Worm (Caenorhabditis elegans) whole organism, L1 larva: ENCODE measurements around the gene F14D7.9.

Experiments used
- ama-1 ChIP-seq: fragments of 150-350 bp; optimal IDR thresholded peaks from 2 replicates; lab custom pipeline; 2014
- egl-27 ChIP-seq, 2 experiments: fragments of 150-350 bp in 1 of 2; sonication (generic microtip); optimal IDR thresholded peaks; 3 replicates each; lab custom pipeline; 2017 to 2018; ENCODE audit warnings: missing biosample characterization in 2 of 2, missing genetic modification characterization in 2 of 2, missing genetic modification reagents in 2 of 2
- irx-1 ChIP-seq: sonication (generic microtip); optimal IDR thresholded peaks from 2 replicates; lab custom pipeline; 2016; ENCODE audit warnings: missing genetic modification characterization, missing compliant biosample characterization
- lin-13 ChIP-seq: fragments of 150-350 bp; optimal IDR thresholded peaks from 2 replicates; lab custom pipeline; 2014; ENCODE audit warnings: missing biosample characterization, missing genetic modification reagents, missing genetic modification characterization
- pqm-1 ChIP-seq: sonication (generic microtip); optimal IDR thresholded peaks from 3 replicates; lab custom pipeline; 2017; ENCODE audit warnings: missing biosample characterization, missing genetic modification characterization
- unc-98 ChIP-seq: fragments of 200-800 bp; sonication (Bioruptor generic); IDR thresholded peaks from 2 replicates; pipeline ENCODE4 v1.3.6; 2022; ENCODE audit warnings: missing genetic modification characterization, missing compliant biosample characterization

- TF ChIP-seq pqm-1 (tag; lab: Kevin White, UChicago) (no peak), egl-27 (tag; optimal IDR thresholded peaks at IDR 0.05; lab: Kevin White, UChicago) (no peak), ama-1 (lab: Kevin White, UChicago) (no peak), unc-98 (no peak), lin-13 (GFP tag; lab: Kevin White, UChicago) (no peak), irx-1 (tag; lab: Kevin White, UChicago) (no peak)
These were observed 3.9 kb upstream of the F14D7.9 start, which contains the start of gene F14D7.18 for ce11 chrV:14290636-14291035.
